Fruit fly (Drosophila melanogaster): ENCODE measurements around the gene CG17776.

The CG17776 gene

dm6 chrX:2225138-2225537 lies 40.6 kb downstream of the CG17776 start, which contains the start of gene pcx (continued):
- TF ChIP-seq Dll (GFP tag; IDR thresholded peaks at IDR 0.05; ENCODE audit: partially characterized antibody): peak; percentile 56; the same call in 1 of the 4 replicates
